Worm (Caenorhabditis elegans) whole organism, late embryonic: Measurements from ENCODE around the gene C35A5.5.

Source experiments
- C38D4.7 ChIP-seq: fragments of 200-800 bp; sonication (Bioruptor generic); optimal IDR thresholded peaks from 2 replicates; lab custom pipeline; 2018; ENCODE audit warnings: mild to moderate bottlenecking, missing genetic modification characterization, moderate library complexity, missing compliant biosample characterization
- F13H6.1 ChIP-seq: sonication (generic microtip); optimal IDR thresholded peaks from 2 replicates; lab custom pipeline; 2016; ENCODE audit warnings: missing genetic modification characterization, missing compliant biosample characterization
- K02D7.2 ChIP-seq: sonication (generic microtip); optimal IDR thresholded peaks from 2 replicates; lab custom pipeline; 2017; ENCODE audit warnings: mild to moderate bottlenecking, missing genetic modification characterization, missing compliant biosample characterization
- K09A11.1 ChIP-seq: sonication (generic microtip); optimal IDR thresholded peaks from 2 replicates; lab custom pipeline; 2017; ENCODE audit warnings: antibody characterized with exemption, mild to moderate bottlenecking, missing genetic modification characterization, missing compliant biosample characterization; ENCODE audit not compliant: insufficient read depth
- T23F11.4 ChIP-seq: fragments of 200-800 bp; sonication (Bioruptor generic); optimal IDR thresholded peaks from 2 replicates; lab custom pipeline; 2018; ENCODE audit warnings: mild to moderate bottlenecking, missing genetic modification characterization, missing compliant biosample characterization
- ahr-1 ChIP-seq: sonication (generic microtip); optimal IDR thresholded peaks from 2 replicates; lab custom pipeline; 2016; ENCODE audit warnings: missing genetic modification characterization, missing compliant biosample characterization
- ceh-18 ChIP-seq: sonication (generic microtip); optimal IDR thresholded peaks from 2 replicates; lab custom pipeline; 2016; ENCODE audit warnings: missing genetic modification characterization, missing compliant biosample characterization
- ceh-19 ChIP-seq: fragments of 200-800 bp; sonication (Bioruptor generic); optimal IDR thresholded peaks from 2 replicates; lab custom pipeline; 2018; ENCODE audit warnings: mild to moderate bottlenecking, missing genetic modification characterization, missing compliant biosample characterization
- ceh-2 ChIP-seq: sonication (generic microtip); optimal IDR thresholded peaks from 2 replicates; lab custom pipeline; 2016; ENCODE audit warnings: missing genotype, missing genetic modification characterization, missing compliant biosample characterization
- ceh-22 ChIP-seq: sonication (generic microtip); optimal IDR thresholded peaks from 2 replicates; lab custom pipeline; 2017; ENCODE audit warnings: missing biosample characterization, missing genetic modification characterization
- ceh-31 ChIP-seq: sonication (generic microtip); optimal IDR thresholded peaks from 2 replicates; lab custom pipeline; 2016; ENCODE audit warnings: missing genetic modification characterization, missing compliant biosample characterization
- ceh-34 ChIP-seq: sonication (generic microtip); optimal IDR thresholded peaks from 2 replicates; lab custom pipeline; 2016; ENCODE audit warnings: mild to moderate bottlenecking, missing genetic modification characterization, missing compliant biosample characterization
- ceh-45 ChIP-seq: fragments of 200-800 bp; sonication (Bioruptor generic); IDR thresholded peaks from 2 replicates; pipeline ENCODE4 v1.3.6; 2022; ENCODE audit warnings: missing genetic modification reagents, missing genetic modification characterization, missing compliant biosample characterization
- ceh-48 ChIP-seq: sonication (generic microtip); optimal IDR thresholded peaks from 2 replicates; lab custom pipeline; 2016; ENCODE audit warnings: missing genetic modification characterization, inconsistent platforms, missing compliant biosample characterization
- ceh-9 ChIP-seq: sonication (generic microtip); optimal IDR thresholded peaks from 2 replicates; lab custom pipeline; 2016; ENCODE audit warnings: mild to moderate bottlenecking, missing genetic modification characterization, inconsistent platforms, missing compliant biosample characterization
- che-1 ChIP-seq: sonication (generic microtip); optimal IDR thresholded peaks from 2 replicates; lab custom pipeline; 2016; ENCODE audit warnings: mild to moderate bottlenecking, missing genetic modification characterization, missing compliant biosample characterization
- elt-2 ChIP-seq: sonication (generic microtip); optimal IDR thresholded peaks from 2 replicates; lab custom pipeline; 2016; ENCODE audit warnings: missing genetic modification reagents, missing genetic modification characterization, missing compliant biosample characterization
- elt-4 ChIP-seq: sonication (generic microtip); optimal IDR thresholded peaks from 2 replicates; lab custom pipeline; 2016; ENCODE audit warnings: missing genetic modification characterization, missing compliant biosample characterization
- eyg-1 ChIP-seq: sonication (generic microtip); optimal IDR thresholded peaks from 2 replicates; lab custom pipeline; 2016; ENCODE audit warnings: missing genotype, missing genetic modification characterization, missing compliant biosample characterization
- fkh-10 ChIP-seq: fragments of 150-350 bp; optimal IDR thresholded peaks from 2 replicates; lab custom pipeline; 2014; ENCODE audit warnings: missing biosample characterization, missing genetic modification reagents, missing genetic modification characterization
- fkh-6 ChIP-seq: sonication (generic microtip); optimal IDR thresholded peaks from 2 replicates; lab custom pipeline; 2016; ENCODE audit warnings: missing genetic modification characterization, missing compliant biosample characterization
- gmeb-2 ChIP-seq: sonication (generic microtip); optimal IDR thresholded peaks from 2 replicates; lab custom pipeline; 2016; ENCODE audit warnings: missing genetic modification characterization, inconsistent platforms, missing compliant biosample characterization
- hlh-15 ChIP-seq: sonication (generic microtip); optimal IDR thresholded peaks from 2 replicates; lab custom pipeline; 2016; ENCODE audit warnings: missing genetic modification characterization, missing compliant biosample characterization
- hlh-6 ChIP-seq: sonication (generic microtip); optimal IDR thresholded peaks from 2 replicates; lab custom pipeline; 2016; ENCODE audit warnings: missing genotype, missing genetic modification characterization, missing compliant biosample characterization
- lin-11 ChIP-seq: fragments of 200-800 bp; sonication (Bioruptor generic); optimal IDR thresholded peaks from 2 replicates; lab custom pipeline; 2018; ENCODE audit warnings: mild to moderate bottlenecking, missing genetic modification characterization, missing compliant biosample characterization
- madf-2 ChIP-seq: sonication (generic microtip); optimal IDR thresholded peaks from 2 replicates; lab custom pipeline; 2017; ENCODE audit warnings: missing genetic modification characterization, missing compliant biosample characterization
- nfya-1 ChIP-seq: sonication (generic microtip); optimal IDR thresholded peaks from 2 replicates; lab custom pipeline; 2017; ENCODE audit warnings: missing genetic modification characterization, mild to moderate bottlenecking, missing compliant biosample characterization, antibody characterized with exemption, moderate library complexity
- npax-4 ChIP-seq: sonication (generic microtip); optimal IDR thresholded peaks from 2 replicates; lab custom pipeline; 2016; ENCODE audit warnings: missing genetic modification characterization, missing compliant biosample characterization
- odd-2 ChIP-seq: sonication (generic microtip); optimal IDR thresholded peaks from 2 replicates; lab custom pipeline; 2017; ENCODE audit warnings: antibody characterized with exemption, mild to moderate bottlenecking, missing genetic modification characterization, missing compliant biosample characterization
- pat-9 ChIP-seq: fragments of 200-800 bp; sonication (Bioruptor generic); optimal IDR thresholded peaks from 2 replicates; lab custom pipeline; 2018; ENCODE audit warnings: mild to moderate bottlenecking, missing genetic modification characterization, moderate library complexity, missing compliant biosample characterization
- pha-4 ChIP-seq: fragments of 150-350 bp; optimal IDR thresholded peaks from 2 replicates; lab custom pipeline; 2018; ENCODE audit warnings: missing biosample characterization, missing genetic modification reagents, missing genetic modification characterization
- rnt-1 ChIP-seq: sonication (generic microtip); optimal IDR thresholded peaks from 2 replicates; lab custom pipeline; 2016; ENCODE audit warnings: missing genetic modification characterization, missing compliant biosample characterization
- sdc-2 ChIP-seq: sonication (generic microtip); optimal IDR thresholded peaks from 2 replicates; lab custom pipeline; 2016; ENCODE audit warnings: missing genotype, missing genetic modification characterization, missing compliant biosample characterization
- sox-2 ChIP-seq: fragments of 200-800 bp; sonication (Bioruptor generic); IDR thresholded peaks from 2 replicates; pipeline ENCODE4 v1.3.6; 2022; ENCODE audit warnings: missing genetic modification reagents, missing genetic modification characterization, missing compliant biosample characterization
- sox-4 ChIP-seq: sonication (generic microtip); optimal IDR thresholded peaks from 2 replicates; lab custom pipeline; 2017; ENCODE audit warnings: mild to moderate bottlenecking, missing genetic modification characterization, inconsistent platforms, missing compliant biosample characterization
- syd-9 ChIP-seq: sonication (generic microtip); optimal IDR thresholded peaks from 2 replicates; lab custom pipeline; 2016; ENCODE audit warnings: mild to moderate bottlenecking, missing genetic modification characterization, moderate library complexity, missing compliant biosample characterization
- tbx-2 ChIP-seq: sonication (generic microtip); optimal IDR thresholded peaks from 2 replicates; lab custom pipeline; 2016; ENCODE audit warnings: missing genetic modification characterization, missing compliant biosample characterization
- tbx-7 ChIP-seq: sonication (generic microtip); optimal IDR thresholded peaks from 2 replicates; lab custom pipeline; 2016; ENCODE audit warnings: missing genotype, missing genetic modification characterization, missing compliant biosample characterization
- ttx-3 ChIP-seq: sonication (generic microtip); optimal IDR thresholded peaks from 2 replicates; lab custom pipeline; 2016; ENCODE audit warnings: missing genetic modification reagents, missing genetic modification characterization, missing compliant biosample characterization
- unc-3 ChIP-seq, 2 experiments: fragments of 200-800 bp in 1 of 2; sonication (Bioruptor generic) in 1 of 2; sonication (generic microtip) in 1 of 2; conservative IDR thresholded peaks in 1 of 2; optimal IDR thresholded peaks in 1 of 2; 2 replicates each; pipeline versions ENCODE4 v1.3.6 to Lab custom; 2016 to 2022; ENCODE audit warnings: missing compliant biosample characterization in 2 of 2, missing genetic modification characterization in 2 of 2, missing genetic modification reagents in 1 of 2
- unc-42 ChIP-seq: sonication (generic microtip); optimal IDR thresholded peaks from 2 replicates; lab custom pipeline; 2016; ENCODE audit warnings: missing genotype, missing genetic modification characterization, missing compliant biosample characterization

C35A5.5 gene

DNA sequence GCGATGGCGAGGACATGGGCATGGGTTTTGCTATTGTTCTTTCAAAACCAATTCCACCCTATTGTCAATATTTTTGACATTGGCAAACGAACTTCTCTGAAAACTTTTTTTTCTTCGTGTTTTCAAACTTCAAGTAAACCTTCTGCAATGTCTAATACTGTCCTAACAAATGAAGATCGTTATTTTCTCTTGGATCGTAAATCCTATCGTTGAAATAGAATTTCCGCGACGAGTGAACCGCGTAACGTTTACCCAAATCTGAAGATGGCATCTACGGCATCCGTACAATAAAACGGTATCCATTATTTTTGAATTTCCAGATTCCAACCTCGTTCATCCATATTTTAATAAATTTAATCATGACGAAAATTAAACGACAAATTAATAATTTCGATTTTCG is at the start of gene C35A5.5:
Gene C35A5.5 (plus strand): TSS at position 301 of the 400 bp plus-strand sequence.
- TF ChIP-seq lin-11 (tag; lab: Kevin White, UChicago) = no peak
- TF ChIP-seq sox-2 = no peak
- TF ChIP-seq ceh-9 = no peak
- TF ChIP-seq npax-4 = no peak
- TF ChIP-seq odd-2 (tag; lab: Kevin White, UChicago) = no peak

DNA sequence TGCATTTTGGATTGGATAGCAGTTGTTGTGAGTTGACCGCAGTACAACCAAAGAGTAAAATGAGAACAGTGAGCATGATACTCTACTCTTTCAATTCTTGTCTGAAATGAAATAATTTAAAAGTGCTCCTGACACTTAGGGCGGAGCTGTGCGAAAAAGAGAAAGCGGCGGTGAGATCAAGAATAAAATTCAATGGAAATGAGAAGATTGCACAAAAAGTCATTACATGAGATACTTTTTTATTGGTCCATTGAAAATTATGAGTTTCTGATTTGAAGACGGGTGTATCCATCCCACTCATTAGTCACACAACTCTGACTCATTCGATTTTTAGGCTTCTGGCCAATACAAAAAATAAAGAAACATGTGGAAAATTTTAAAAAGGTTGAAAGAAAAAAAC is 48.4 kb upstream of the C35A5.5 start, which contains the start of gene F22E12.1:
Gene F22E12.1 (minus strand): TSS at position 101 of the 400 bp plus-strand sequence.
- no peak for TF ChIP-seq ahr-1 (tag; lab: Kevin White, UChicago)
- no peak for TF ChIP-seq gmeb-2 (tag; lab: Kevin White, UChicago)
- TF ChIP-seq ceh-18 (tag; lab: Kevin White, UChicago) = no peak
- no peak for TF ChIP-seq tbx-7 (tag; lab: Kevin White, UChicago)
- no peak for TF ChIP-seq syd-9 (tag; lab: Kevin White, UChicago)
- TF ChIP-seq ceh-45 (GFP tag; lab: Robert Waterston, UW) = no peak

DNA sequence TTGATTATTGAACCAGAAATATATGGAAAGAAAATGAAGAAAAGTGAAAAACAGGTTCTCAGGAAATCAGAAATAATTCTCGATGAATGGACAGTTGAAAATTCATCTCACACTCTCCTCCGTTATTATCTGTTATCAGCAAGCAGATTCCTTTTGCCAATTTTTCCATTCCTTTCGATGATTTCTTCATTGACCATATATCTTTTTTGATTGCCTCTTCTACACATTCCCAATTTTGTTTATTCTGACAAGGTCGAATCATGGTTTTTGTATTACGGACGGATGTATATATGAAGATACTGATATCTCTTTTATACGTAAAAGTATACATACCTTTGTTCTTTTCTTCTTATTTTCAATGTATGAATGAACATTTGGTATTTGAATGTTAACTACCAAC is 45.0 kb upstream of the C35A5.5 start:
- no peak for TF ChIP-seq rnt-1 (tag; lab: Kevin White, UChicago)
- TF ChIP-seq hlh-15 (tag; lab: Kevin White, UChicago) = no peak
- TF ChIP-seq elt-2 (tag; lab: Kevin White, UChicago) = no peak
- TF ChIP-seq madf-2 = no peak
- TF ChIP-seq tbx-2 = no peak
- TF ChIP-seq hlh-6 (tag; lab: Kevin White, UChicago) = no peak
- TF ChIP-seq ceh-34 (tag; lab: Kevin White, UChicago) = no peak
- no peak for TF ChIP-seq unc-42 (tag; lab: Kevin White, UChicago)
- TF ChIP-seq elt-4 (tag; lab: Kevin White, UChicago) = no peak
- no peak for TF ChIP-seq ceh-48 (tag; lab: Kevin White, UChicago)
- TF ChIP-seq unc-3 (GFP tag; conservative IDR thresholded peaks at IDR 0.05; lab: Robert Waterston, UW) = no peak
- TF ChIP-seq unc-3 (tag; optimal IDR thresholded peaks at IDR 0.05; lab: Kevin White, UChicago) = no peak
- no peak for TF ChIP-seq lin-11 (tag; lab: Kevin White, UChicago)
- no peak for TF ChIP-seq fkh-10 (GFP tag; lab: Kevin White, UChicago)
- no peak for TF ChIP-seq C38D4.7
- no peak for TF ChIP-seq ceh-2 (tag; lab: Kevin White, UChicago)
- no peak for TF ChIP-seq ceh-31
- TF ChIP-seq, all 69 proteins: peak for 0

DNA sequence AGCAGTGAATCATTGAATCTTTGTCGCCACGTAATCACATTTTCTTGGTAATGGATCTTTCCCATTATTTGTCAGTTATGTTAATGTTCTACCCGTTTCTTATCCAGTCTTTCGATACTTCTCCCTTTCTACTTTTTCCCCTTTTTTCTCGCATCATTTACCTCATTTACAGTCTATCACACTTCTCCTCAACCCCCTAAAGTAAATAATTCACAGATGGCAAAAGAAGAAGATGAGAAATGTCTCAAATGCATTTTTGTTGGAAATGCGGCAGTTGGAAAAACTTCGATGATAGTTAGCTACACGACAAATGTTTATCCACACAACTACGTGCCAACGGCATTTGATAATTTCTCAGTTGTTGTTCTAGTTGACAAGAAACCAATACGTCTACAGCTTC is 43.6 kb upstream of the C35A5.5 start, which contains the start of gene chw-1:
Gene chw-1 (plus strand): TSS at position 217 of the 400 bp plus-strand sequence.
- TF ChIP-seq nfya-1 (no peak), sdc-2 (tag; lab: Kevin White, UChicago) (no peak), madf-2 (no peak), K02D7.2 (tag; lab: Kevin White, UChicago) (no peak), unc-3 (GFP tag; conservative IDR thresholded peaks at IDR 0.05; lab: Robert Waterston, UW) (no peak), unc-3 (tag; optimal IDR thresholded peaks at IDR 0.05; lab: Kevin White, UChicago) (no peak), che-1 (no peak), ceh-22 (tag; lab: Kevin White, UChicago) (no peak), elt-2 (tag; lab: Kevin White, UChicago) (no peak), ceh-45 (GFP tag; lab: Robert Waterston, UW) (no peak), hlh-6 (tag; lab: Kevin White, UChicago) (no peak), K09A11.1 (no peak), ceh-2 (tag; lab: Kevin White, UChicago) (no peak), fkh-6 (no peak)

DNA sequence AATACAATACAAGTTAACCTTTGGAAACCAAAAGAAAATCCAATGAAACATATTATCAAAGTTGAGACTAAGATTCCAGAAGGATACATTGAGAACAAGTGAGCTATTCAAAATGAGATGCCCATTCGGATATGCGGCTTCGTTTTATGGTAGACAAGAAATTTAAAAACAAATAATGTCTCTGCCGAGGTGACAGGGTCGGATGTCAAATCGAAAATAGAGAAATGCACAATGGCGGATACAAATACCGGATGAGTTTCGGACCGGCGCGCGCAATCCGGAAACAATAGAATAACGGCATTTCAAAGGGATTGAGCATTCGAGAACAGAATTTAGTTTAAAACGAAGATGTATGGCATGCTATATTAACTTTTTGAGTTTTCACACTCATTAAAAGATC is 42.4 kb upstream of the C35A5.5 start, which contains the start of gene F22E12.3:
Gene F22E12.3 (minus strand): TSS at position 101 of the 400 bp plus-strand sequence.
- no peak for TF ChIP-seq odd-2 (tag; lab: Kevin White, UChicago)
- TF ChIP-seq F13H6.1 = no peak
- no peak for TF ChIP-seq ttx-3
- TF ChIP-seq eyg-1 (tag; lab: Kevin White, UChicago) = no peak
- TF ChIP-seq elt-4 (tag; lab: Kevin White, UChicago) = no peak
- no peak for TF ChIP-seq hlh-15 (tag; lab: Kevin White, UChicago)
- TF ChIP-seq pat-9 = no peak
- TF ChIP-seq pha-4 = no peak
- TF ChIP-seq fkh-10 (GFP tag; lab: Kevin White, UChicago) = no peak
- no peak for TF ChIP-seq che-1
- no peak for TF ChIP-seq sox-4 (tag; lab: Kevin White, UChicago)
- TF ChIP-seq tbx-7 (tag; lab: Kevin White, UChicago) = no peak
- TF ChIP-seq ceh-34 (tag; lab: Kevin White, UChicago) = no peak
- no peak for TF ChIP-seq gmeb-2 (tag; lab: Kevin White, UChicago)
- no peak for TF ChIP-seq ceh-19
- TF ChIP-seq T23F11.4 = no peak
